Worm (Caenorhabditis elegans): Measurements from ENCODE around the gene F57A8.1.

The F57A8.1 gene

DNA sequence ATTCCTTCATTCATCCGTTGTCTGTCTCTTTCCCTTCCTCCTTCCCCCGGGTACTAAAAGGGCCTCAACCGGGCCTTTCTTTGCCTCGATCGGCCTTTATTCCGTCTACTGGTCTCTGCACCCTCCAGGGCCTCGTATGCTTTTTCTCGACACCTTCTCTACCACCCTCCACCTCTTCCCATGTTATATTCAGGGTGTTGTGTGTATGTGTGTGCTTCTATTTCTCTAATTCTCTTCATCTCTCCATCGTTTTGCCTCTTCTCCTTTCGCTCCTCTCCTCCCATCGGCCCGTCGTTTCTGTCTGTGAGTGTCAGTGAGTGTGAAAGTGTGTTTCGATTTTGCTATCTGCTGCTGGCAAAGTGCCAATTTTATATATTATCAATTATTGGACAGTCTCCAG, 2.7 kb downstream of the F57A8.1 start (continued):
- TF ChIP-seq lin-54 (GFP tag; optimal IDR thresholded peaks at IDR 0.05) (peak; percentile 36), lsy-27 (tag; optimal IDR thresholded peaks at IDR 0.05; ENCODE audit: borderline replicate concordance, insufficient read depth) (no peak), ceh-58 (GFP tag; IDR thresholded peaks at IDR 0.05) (no peak), attf-3 (GFP tag; conservative IDR thresholded peaks at IDR 0.05) (0 out of 2 replicates have a peak, but pooled peaks have one; percentile 22), ccch-3 (GFP tag; optimal IDR thresholded peaks at IDR 0.05) (no peak), snpc-3.4 (tag; optimal IDR thresholded peaks at IDR 0.05) (no peak), ama-1 (optimal IDR thresholded peaks at IDR 0.05) (no peak), ama-1 (GFP tag; optimal IDR thresholded peaks at IDR 0.05) (no peak), lin-26 (GFP tag; IDR thresholded peaks at IDR 0.05) (no peak), hlh-12 (tag; optimal IDR thresholded peaks at IDR 0.05) (no peak), rcor-1 (GFP tag; IDR thresholded peaks at IDR 0.05) (no peak), aptf-2 (GFP tag; conservative IDR thresholded peaks at IDR 0.05) (no peak), lin-40 (tag; optimal IDR thresholded peaks at IDR 0.05) (peak; percentile 55), rpc-1 (optimal IDR thresholded peaks at IDR 0.05) (no peak), rpc-1 (tag; optimal IDR thresholded peaks at IDR 0.05) (no peak), Y95B8A.8 (GFP tag; IDR thresholded peaks at IDR 0.05) (no peak), F10E7.11 (tag; optimal IDR thresholded peaks at IDR 0.05) (no peak), mxl-1 (tag; optimal IDR thresholded peaks at IDR 0.05) (no peak), ztf-22 (GFP tag; optimal IDR thresholded peaks at IDR 0.05) (no peak), egl-44 (GFP tag; IDR thresholded peaks at IDR 0.05) (0 out of 2 replicates have a peak, but pooled peaks have one; percentile 44), ets-4 (GFP tag; optimal IDR thresholded peaks at IDR 0.05) (no peak), snpc-4 (GFP tag; optimal IDR thresholded peaks at IDR 0.05) (no peak), snpc-4 (tag; optimal IDR thresholded peaks at IDR 0.05) (peak in 2 of 4 experiments; percentile 31 to 48), madf-3 (GFP tag; IDR thresholded peaks at IDR 0.05) (no peak), zfh-2 (GFP tag; conservative IDR thresholded peaks at IDR 0.05) (peak; percentile 79), ceh-27 (GFP tag; optimal IDR thresholded peaks at IDR 0.05) (peak; percentile 48), madf-8 (GFP tag; conservative IDR thresholded peaks at IDR 0.05) (no peak), Y56A3A.18 (GFP tag; IDR thresholded peaks at IDR 0.05) (peak; percentile 82), ceh-91 (GFP tag; IDR thresholded peaks at IDR 0.05) (no peak), tbp1 (GFP tag; optimal IDR thresholded peaks at IDR 0.05) (peak; percentile 33), athp-1 (tag; optimal IDR thresholded peaks at IDR 0.05) (no peak), fkh-3 (tag; optimal IDR thresholded peaks at IDR 0.05) (no peak), pbrm-1 (GFP tag; IDR thresholded peaks at IDR 0.05) (0 out of 2 replicates have a peak, but pooled peaks have one; percentile 36), F37B4.10 (GFP tag; IDR thresholded peaks at IDR 0.05) (no peak), F55B11.4 (tag; optimal IDR thresholded peaks at IDR 0.05; ENCODE audit: borderline replicate concordance, insufficient read depth) (no peak), ztf-28 (GFP tag; IDR thresholded peaks at IDR 0.05) (no peak), egrh-3 (GFP tag; IDR thresholded peaks at IDR 0.05) (peak; percentile 48), dpl-1 (GFP tag; optimal IDR thresholded peaks at IDR 0.05) (no peak), snpc-1.3 (tag; optimal IDR thresholded peaks at IDR 0.05; ENCODE audit: insufficient read depth) (no peak), K12H6.12 (tag; optimal IDR thresholded peaks at IDR 0.05) (peak; percentile 49), K11D2.4 (GFP tag; IDR thresholded peaks at IDR 0.05) (0 out of 2 replicates have a peak, but pooled peaks have one; percentile 33), bed-1 (GFP tag; IDR thresholded peaks at IDR 0.05) (no peak), nfya-2 (GFP tag; IDR thresholded peaks at IDR 0.05) (no peak), mes-4 (tag; optimal IDR thresholded peaks at IDR 0.05) (no peak)

All from whole organism, young adult.